Fruit fly (Drosophila melanogaster) whole organism, pupa: ENCODE measurements around the gene Cyp4g15.

ENCODE experiments used
- CG12605 ChIP-seq: fragments of 200-800 bp; sonication (Bioruptor generic); IDR thresholded peaks from 2 replicates; pipeline ENCODE4 v1.3.6; 2022; ENCODE audit warnings: missing biosample characterization, missing genetic modification characterization
- CG14655 ChIP-seq: fragments of 200-800 bp; sonication (Bioruptor generic); optimal IDR thresholded peaks from 3 replicates; lab custom pipeline; 2017; ENCODE audit warnings: mild to moderate bottlenecking, missing biosample characterization, missing genetic modification reagents, missing genetic modification characterization
- CG15710 ChIP-seq: fragments of 200-800 bp; sonication (Bioruptor generic); optimal IDR thresholded peaks from 2 replicates; lab custom pipeline; 2018; ENCODE audit warnings: missing biosample characterization, mild to moderate bottlenecking, missing genetic modification characterization, moderate library complexity
- CG34367 ChIP-seq: fragments of 200-800 bp; sonication (Bioruptor generic); optimal IDR thresholded peaks from 2 replicates; lab custom pipeline; 2018; ENCODE audit warnings: missing biosample characterization, mild to moderate bottlenecking, missing genetic modification characterization
- CG8301 ChIP-seq: fragments of 200-800 bp; sonication (Bioruptor generic); optimal IDR thresholded peaks from 2 replicates; lab custom pipeline; 2018; ENCODE audit warnings: missing biosample characterization, mild to moderate bottlenecking, missing genetic modification characterization
- CG9948 ChIP-seq: fragments of 200-800 bp; sonication (Bioruptor generic); optimal IDR thresholded peaks from 2 replicates; lab custom pipeline; 2018; ENCODE audit warnings: missing biosample characterization, mild to moderate bottlenecking, missing genetic modification characterization, moderate library complexity
- D1 ChIP-seq: fragments of 200-800 bp; sonication (Bioruptor generic); optimal IDR thresholded peaks from 2 replicates; lab custom pipeline; 2018; ENCODE audit warnings: missing biosample characterization, mild to moderate bottlenecking, missing genetic modification characterization, moderate library complexity
- Ets98B ChIP-seq: fragments of 200-800 bp; sonication (Bioruptor generic); IDR thresholded peaks from 2 replicates; pipeline ENCODE4 v1.3.6; 2022; ENCODE audit warnings: missing biosample characterization, missing genetic modification characterization
- Pif1B ChIP-seq: fragments of 200-800 bp; sonication (Bioruptor generic); optimal IDR thresholded peaks from 3 replicates; lab custom pipeline; 2016; ENCODE audit warnings: missing biosample characterization, missing genetic modification characterization
- Snoo ChIP-seq: fragments of 200-800 bp; sonication (Bioruptor generic); optimal IDR thresholded peaks from 3 replicates; lab custom pipeline; 2017; ENCODE audit warnings: missing biosample characterization, mild to moderate bottlenecking, missing genetic modification characterization, inconsistent platforms
- fd96Ca ChIP-seq: fragments of 200-800 bp; sonication (Bioruptor generic); IDR thresholded peaks from 3 replicates; pipeline ENCODE4 v1.3.6; 2022; ENCODE audit warnings: missing biosample characterization, missing genetic modification characterization
- gl ChIP-seq: fragments of 200-800 bp; sonication (Bioruptor generic); optimal IDR thresholded peaks from 2 replicates; lab custom pipeline; 2018; ENCODE audit warnings: missing biosample characterization, mild to moderate bottlenecking, missing genetic modification characterization

DNA sequence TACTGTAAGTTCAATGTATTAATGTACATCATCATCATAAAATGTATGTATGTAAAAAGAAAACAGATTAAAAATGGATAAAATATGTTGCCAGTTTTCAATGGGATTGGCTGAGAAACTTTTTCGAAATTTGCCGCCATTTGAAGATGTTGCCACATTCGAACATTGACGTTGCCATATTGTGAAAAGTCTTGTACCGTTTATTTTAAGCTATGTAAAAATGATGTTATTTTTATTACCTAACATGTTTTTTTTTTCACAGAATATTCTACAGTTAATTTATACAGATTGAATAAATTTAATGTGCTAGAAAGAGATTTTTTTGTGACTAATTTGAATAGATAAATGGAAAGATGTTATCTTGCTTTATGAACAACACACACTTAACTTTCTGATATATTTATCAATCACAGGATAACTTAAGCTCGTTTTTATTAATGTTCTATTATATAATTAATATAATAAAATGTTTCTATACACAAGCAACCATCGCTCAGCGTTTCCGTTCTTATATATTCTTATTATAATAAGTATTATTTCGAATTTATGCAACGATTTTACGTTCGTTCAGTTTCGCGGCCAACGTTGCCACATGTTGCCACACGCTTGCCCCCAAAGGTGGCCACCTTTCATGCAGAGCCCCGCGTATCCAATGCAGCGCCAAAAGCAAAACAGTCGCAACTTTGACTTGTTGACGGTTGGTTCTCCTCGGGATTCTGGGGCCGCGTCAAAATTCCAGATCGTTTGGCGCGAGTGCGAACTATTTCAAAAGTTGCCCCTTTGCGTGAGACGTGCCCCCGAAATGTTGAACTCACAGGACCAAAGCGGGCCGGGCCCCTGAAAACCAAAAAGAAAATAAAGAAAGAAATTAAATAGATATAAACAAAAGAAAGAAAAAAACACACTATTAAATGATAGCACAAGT lies 17.7 kb upstream of the Cyp4g15 start, which contains the start of gene CG43155:
- no peak for TF ChIP-seq D1
- no peak for TF ChIP-seq CG34367 (tag; lab: Kevin White, UChicago)
- TF ChIP-seq CG15710 (tag; lab: Kevin White, UChicago), result no peak
- TF ChIP-seq CG8301 (tag; lab: Kevin White, UChicago), result no peak
- no peak for TF ChIP-seq CG9948 (tag; lab: Kevin White, UChicago)
- no peak for TF ChIP-seq CG14655 (GFP tag; lab: Kevin White, UChicago)
- TF ChIP-seq Pif1B, result no peak
- TF ChIP-seq gl (tag; lab: Kevin White, UChicago), result no peak
- no peak for TF ChIP-seq Snoo (tag; lab: Kevin White, UChicago)
- TF ChIP-seq CG12605 (GFP tag; lab: Robert Waterston, UW), result no peak
- no peak for TF ChIP-seq fd96Ca (GFP tag; lab: Robert Waterston, UW)
- no peak for TF ChIP-seq Ets98B (GFP tag; lab: Robert Waterston, UW)
